Worm (Caenorhabditis elegans): ENCODE data around the gene F28B4.1.

DNA sequence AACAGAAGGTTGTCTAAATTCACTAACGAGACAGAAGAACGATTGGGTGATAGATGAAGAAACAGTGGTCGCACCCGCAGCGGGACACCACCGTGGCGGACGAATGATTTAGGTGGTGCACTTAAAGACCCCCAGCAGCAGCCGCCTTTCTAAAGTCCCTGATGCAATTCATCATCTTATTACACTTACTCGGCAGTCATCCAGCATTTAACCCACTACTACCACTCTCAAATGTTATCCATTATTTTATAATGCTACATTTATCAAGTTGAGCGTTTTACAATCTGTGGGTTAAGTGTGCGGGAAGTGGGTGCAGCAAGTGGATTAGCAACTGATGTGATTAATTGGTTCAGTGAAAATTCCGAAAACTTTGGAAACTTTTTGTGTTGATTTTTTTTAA, 14.7 kb upstream of the F28B4.1 start:
- TF ChIP-seq pha-4 (tag; optimal IDR thresholded peaks at IDR 0.05) = no peak
- no peak for TF ChIP-seq nhr-28 (tag; optimal IDR thresholded peaks at IDR 0.05)
- TF ChIP-seq nhr-67 (tag; optimal IDR thresholded peaks at IDR 0.05) = no peak
- TF ChIP-seq nhr-25 (tag; optimal IDR thresholded peaks at IDR 0.05) = no peak
- TF ChIP-seq nhr-76 (tag; optimal IDR thresholded peaks at IDR 0.05) = no peak
- no peak for TF ChIP-seq elt-1 (tag; optimal IDR thresholded peaks at IDR 0.05)
- no peak for TF ChIP-seq lin-15B (tag; optimal IDR thresholded peaks at IDR 0.05)

All from whole organism, L3 larva.